Worm (Caenorhabditis elegans) whole organism, L4 larva: ENCODE measurements around the gene H06I04.6.

Experiments used
- F10B5.3 ChIP-seq: sonication (generic microtip); optimal IDR thresholded peaks from 2 replicates; lab custom pipeline; 2016; ENCODE audit warnings: mild to moderate bottlenecking, missing genetic modification characterization, missing compliant biosample characterization
- T26A8.4 ChIP-seq: fragments of 200-800 bp; sonication (Bioruptor generic); IDR thresholded peaks from 2 replicates; pipeline ENCODE4 v1.3.6; 2022; ENCODE audit warnings: missing genetic modification characterization, missing compliant biosample characterization
- Y105C5A.15 ChIP-seq: fragments of 200-800 bp; sonication (Bioruptor generic); IDR thresholded peaks from 2 replicates; pipeline ENCODE4 v1.3.6; 2022; ENCODE audit warnings: missing genetic modification characterization, missing compliant biosample characterization
- Y48G9A.11 ChIP-seq: fragments of 200-800 bp; sonication (Bioruptor generic); IDR thresholded peaks from 2 replicates; pipeline ENCODE4 v1.3.6; 2022; ENCODE audit warnings: missing genetic modification reagents, missing genetic modification characterization, missing compliant biosample characterization
- ZK546.5 ChIP-seq, 2 experiments: sonication (generic microtip); optimal IDR thresholded peaks; 2 replicates each; lab custom pipeline; 2017; ENCODE audit warnings: missing biosample characterization in 2 of 2, missing genetic modification characterization in 2 of 2
- aly-2 ChIP-seq: sonication (generic microtip); optimal IDR thresholded peaks from 2 replicates; lab custom pipeline; 2018; ENCODE audit warnings: missing biosample characterization, missing genetic modification characterization
- ama-1 ChIP-seq: fragments of 150-350 bp; optimal IDR thresholded peaks from 2 replicates; lab custom pipeline; 2014; ENCODE audit warnings: inconsistent platforms, mixed read lengths
- arid-1 ChIP-seq: fragments of 200-800 bp; sonication (Bioruptor generic); conservative IDR thresholded peaks from 2 replicates; pipeline ENCODE4 v1.3.6; 2022; ENCODE audit warnings: missing genetic modification reagents, missing genetic modification characterization, missing compliant biosample characterization
- ceh-20 ChIP-seq: fragments of 200-800 bp; sonication (Bioruptor generic); IDR thresholded peaks from 2 replicates; pipeline ENCODE4 v1.3.6; 2022; ENCODE audit warnings: missing genetic modification reagents, missing genetic modification characterization, missing compliant biosample characterization
- ceh-28 ChIP-seq: fragments of 150-350 bp; optimal IDR thresholded peaks from 2 replicates; lab custom pipeline; 2014; ENCODE audit warnings: missing biosample characterization, missing genetic modification reagents, missing genetic modification characterization
- ceh-32 ChIP-seq: sonication (generic microtip); optimal IDR thresholded peaks from 2 replicates; lab custom pipeline; 2016; ENCODE audit warnings: mild to moderate bottlenecking, missing genetic modification characterization, missing compliant biosample characterization; ENCODE audit not compliant: poor library complexity
- daf-12 ChIP-seq: fragments of 150-350 bp; optimal IDR thresholded peaks from 2 replicates; lab custom pipeline; 2014; ENCODE audit warnings: missing biosample characterization, missing genetic modification reagents, missing genetic modification characterization
- dmd-6 ChIP-seq: fragments of 200-800 bp; sonication (Bioruptor generic); IDR thresholded peaks from 2 replicates; pipeline ENCODE4 v1.3.6; 2022; ENCODE audit warnings: missing genetic modification reagents, missing genetic modification characterization, missing compliant biosample characterization
- duxl-1 ChIP-seq: sonication (generic microtip); optimal IDR thresholded peaks from 2 replicates; lab custom pipeline; 2016; ENCODE audit warnings: mild to moderate bottlenecking, missing genetic modification characterization, moderate library complexity, missing compliant biosample characterization; ENCODE audit not compliant: poor library complexity
- dve-1 ChIP-seq: sonication (generic microtip); optimal IDR thresholded peaks from 2 replicates; lab custom pipeline; 2017; ENCODE audit warnings: antibody characterized with exemption, mild to moderate bottlenecking, missing genetic modification characterization, missing compliant biosample characterization; ENCODE audit not compliant: insufficient read depth
- egl-43 ChIP-seq: fragments of 200-800 bp; sonication (Bioruptor generic); IDR thresholded peaks from 2 replicates; pipeline ENCODE4 v1.3.6; 2022; ENCODE audit warnings: missing genetic modification reagents, missing genetic modification characterization, missing compliant biosample characterization
- hlh-11 ChIP-seq: fragments of 200-800 bp; sonication (Bioruptor generic); optimal IDR thresholded peaks from 2 replicates; lab custom pipeline; 2018; ENCODE audit warnings: mild to moderate bottlenecking, missing genetic modification characterization, missing compliant biosample characterization
- jun-1 ChIP-seq: fragments of 150-350 bp; optimal IDR thresholded peaks from 2 replicates; lab custom pipeline; 2014; ENCODE audit warnings: missing biosample characterization, missing genetic modification reagents, missing genetic modification characterization
- lin-1 ChIP-seq: fragments of 200-800 bp; sonication (Bioruptor generic); IDR thresholded peaks from 2 replicates; pipeline ENCODE4 v1.3.6; 2022; ENCODE audit warnings: missing genetic modification reagents, missing genetic modification characterization, missing compliant biosample characterization
- lin-13 ChIP-seq: fragments of 150-350 bp; optimal IDR thresholded peaks from 2 replicates; lab custom pipeline; 2014; ENCODE audit warnings: missing biosample characterization, missing genetic modification reagents, missing genetic modification characterization
- lin-15B ChIP-seq: fragments of 150-350 bp; sonication (generic microtip); optimal IDR thresholded peaks from 3 replicates; lab custom pipeline; 2014; ENCODE audit warnings: missing biosample characterization, missing genetic modification characterization
- lin-38 ChIP-seq: fragments of 200-800 bp; sonication (Bioruptor generic); IDR thresholded peaks from 2 replicates; pipeline ENCODE4 v1.3.6; 2022; ENCODE audit warnings: missing genetic modification reagents, missing genetic modification characterization, missing compliant biosample characterization
- lin-39 ChIP-seq: fragments of 150-350 bp; optimal IDR thresholded peaks from 2 replicates; lab custom pipeline; 2014; ENCODE audit warnings: missing biosample characterization, missing genetic modification reagents, missing genetic modification characterization
- lir-3 ChIP-seq: sonication (generic microtip); optimal IDR thresholded peaks from 2 replicates; lab custom pipeline; 2016; ENCODE audit warnings: mild to moderate bottlenecking, missing genetic modification characterization, missing compliant biosample characterization
- lsy-2 ChIP-seq, 2 experiments: fragments of 150-350 bp in 1 of 2; sonication (generic microtip) in 1 of 2; optimal IDR thresholded peaks; 2 replicates each; lab custom pipeline; 2014 to 2017; ENCODE audit warnings: missing biosample characterization in 2 of 2, missing genetic modification characterization in 2 of 2
- madf-5 ChIP-seq, 2 experiments: fragments of 200-800 bp; sonication (Bioruptor generic); IDR thresholded peaks; 2 replicates each; pipeline ENCODE4 v1.3.6; 2022; ENCODE audit warnings: missing compliant biosample characterization in 2 of 2, missing genetic modification characterization in 2 of 2
- mdl-1 ChIP-seq, 2 experiments: fragments of 150-350 bp in 1 of 2; sonication (generic microtip) in 1 of 2; optimal IDR thresholded peaks; 2 replicates each; lab custom pipeline; 2014 to 2017; ENCODE audit warnings: missing biosample characterization in 2 of 2, missing genetic modification characterization in 2 of 2
- mes-2 ChIP-seq: sonication (generic microtip); optimal IDR thresholded peaks from 2 replicates; lab custom pipeline; 2016; ENCODE audit warnings: missing genotype, mild to moderate bottlenecking, missing genetic modification characterization, missing compliant biosample characterization; ENCODE audit not compliant: poor library complexity, severe bottlenecking
- nhr-102 ChIP-seq: sonication (generic microtip); optimal IDR thresholded peaks from 2 replicates; lab custom pipeline; 2016; ENCODE audit warnings: mild to moderate bottlenecking, missing genetic modification characterization, moderate library complexity, missing compliant biosample characterization
- nhr-11 ChIP-seq: fragments of 150-350 bp; optimal IDR thresholded peaks from 2 replicates; lab custom pipeline; 2014; ENCODE audit warnings: missing biosample characterization, missing genetic modification characterization
- nhr-25 ChIP-seq: sonication (generic microtip); optimal IDR thresholded peaks from 2 replicates; lab custom pipeline; 2017; ENCODE audit warnings: missing genetic modification characterization, mild to moderate bottlenecking, missing compliant biosample characterization, antibody characterized with exemption, moderate library complexity, borderline replicate concordance; ENCODE audit not compliant: insufficient read depth
- nhr-28 ChIP-seq: fragments of 150-350 bp; optimal IDR thresholded peaks from 2 replicates; lab custom pipeline; 2014; ENCODE audit warnings: missing biosample characterization, missing genetic modification characterization
- nhr-48 ChIP-seq: sonication (generic microtip); optimal IDR thresholded peaks from 2 replicates; lab custom pipeline; 2016; ENCODE audit warnings: mild to moderate bottlenecking, missing genetic modification characterization, missing compliant biosample characterization
- nhr-6 ChIP-seq: fragments of 150-350 bp; optimal IDR thresholded peaks from 2 replicates; lab custom pipeline; 2014; ENCODE audit warnings: missing biosample characterization, missing genetic modification characterization
- nhr-76 ChIP-seq: fragments of 150-350 bp; optimal IDR thresholded peaks from 2 replicates; lab custom pipeline; 2014; ENCODE audit warnings: missing biosample characterization, missing genetic modification characterization
- pha-4 ChIP-seq, 2 experiments: fragments of 150-350 bp in 1 of 2; fragments of 200-800 bp in 1 of 2; sonication (Bioruptor generic) in 1 of 2; IDR thresholded peaks in 1 of 2; optimal IDR thresholded peaks in 1 of 2; 2 replicates each; pipeline versions ENCODE4 v1.3.6 to Lab custom; 2014 to 2022; ENCODE audit warnings: missing genetic modification characterization in 2 of 2, missing genetic modification reagents in 2 of 2, missing biosample characterization in 1 of 2, missing compliant biosample characterization in 1 of 2
- saeg-2 ChIP-seq: fragments of 200-800 bp; sonication (Bioruptor generic); IDR thresholded peaks from 2 replicates; pipeline ENCODE4 v1.3.6; 2022; ENCODE audit warnings: missing genetic modification reagents, missing genetic modification characterization, missing compliant biosample characterization
- set-16 ChIP-seq: fragments of 200-800 bp; sonication (Bioruptor generic); IDR thresholded peaks from 2 replicates; pipeline ENCODE4 v1.3.6; 2022; ENCODE audit warnings: missing genetic modification reagents, missing genetic modification characterization, missing compliant biosample characterization
- snpc-4 ChIP-seq: fragments of 150-350 bp; optimal IDR thresholded peaks from 2 replicates; lab custom pipeline; 2014; ENCODE audit warnings: missing biosample characterization, missing genetic modification characterization
- spr-1 ChIP-seq: sonication (generic microtip); optimal IDR thresholded peaks from 2 replicates; lab custom pipeline; 2016; ENCODE audit warnings: mild to moderate bottlenecking, missing genetic modification characterization, missing compliant biosample characterization
- tag-97 ChIP-seq: fragments of 200-800 bp; sonication (Bioruptor generic); IDR thresholded peaks from 2 replicates; pipeline ENCODE4 v1.3.6; 2022; ENCODE audit warnings: missing genetic modification characterization, missing compliant biosample characterization
- tra-1 ChIP-seq: fragments of 200-800 bp; sonication (Bioruptor generic); IDR thresholded peaks from 2 replicates; pipeline ENCODE4 v1.3.6; 2022; ENCODE audit warnings: missing genetic modification reagents, missing genetic modification characterization, missing compliant biosample characterization
- unc-130 ChIP-seq: sonication (generic microtip); optimal IDR thresholded peaks from 2 replicates; lab custom pipeline; 2016; ENCODE audit warnings: missing genetic modification reagents, missing genetic modification characterization, missing compliant biosample characterization
- unc-39 ChIP-seq: sonication (generic microtip); optimal IDR thresholded peaks from 2 replicates; lab custom pipeline; 2017; ENCODE audit warnings: missing biosample characterization, missing genetic modification characterization
- unc-62 ChIP-seq, 3 experiments: fragments of 150-350 bp in 1 of 3; sonication (generic microtip); optimal IDR thresholded peaks in 2 of 3; peaks in 1 of 3; 1 replicate in 1 of 3; 2 replicates in 2 of 3; lab custom pipeline; 2014 to 2017; ENCODE audit warnings: missing biosample characterization in 3 of 3, missing genetic modification characterization in 3 of 3, missing genetic modification reagents in 3 of 3, missing genotype in 1 of 3
- zfp-2 ChIP-seq: sonication (generic microtip); optimal IDR thresholded peaks from 2 replicates; lab custom pipeline; 2016; ENCODE audit warnings: mild to moderate bottlenecking, missing genetic modification characterization, missing compliant biosample characterization
- zfp-3 ChIP-seq: fragments of 200-800 bp; sonication (Bioruptor generic); conservative IDR thresholded peaks from 2 replicates; pipeline ENCODE4 v1.3.6; 2022; ENCODE audit warnings: missing genetic modification reagents, missing genetic modification characterization, missing compliant biosample characterization

The H06I04.6 gene

DNA sequence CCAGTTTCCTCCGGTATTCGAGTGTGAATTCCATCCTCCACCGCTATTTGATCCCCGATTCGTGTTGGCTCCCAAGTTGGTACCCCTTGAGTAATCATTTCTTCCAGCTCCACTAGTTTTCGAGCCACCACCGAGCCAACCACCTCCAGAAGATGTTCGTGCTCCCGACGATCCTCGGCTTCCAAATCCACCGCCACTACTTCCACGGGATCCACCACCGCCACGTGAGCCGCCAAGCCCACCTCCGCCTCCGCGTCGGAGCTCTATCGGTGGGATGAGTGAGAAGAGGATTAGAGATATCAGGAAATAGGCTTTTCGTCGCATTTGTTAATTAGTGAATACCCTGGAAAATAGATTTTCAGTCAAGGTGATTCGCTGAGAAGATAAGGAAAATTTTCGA, at the start of gene H06I04.6:
Gene H06I04.6 (minus strand): TSS at position 345 of the 400 bp plus-strand sequence.
- TF ChIP-seq lin-1 (no peak), egl-43 (GFP tag; lab: Robert Waterston, UW) (0 out of 2 replicates have a peak, but pooled peaks have one; percentile 24), tag-97 (GFP tag; lab: Robert Waterston, UW) (no peak), pha-4 (GFP tag; IDR thresholded peaks at IDR 0.05; lab: Robert Waterston, UW) (no peak), pha-4 (tag; optimal IDR thresholded peaks at IDR 0.05; lab: Kevin White, UChicago) (no peak), lin-15B (tag; lab: Kevin White, UChicago) (no peak), lin-13 (no peak), F10B5.3 (tag; lab: Kevin White, UChicago) (no peak), set-16 (GFP tag; lab: Robert Waterston, UW) (peak; percentile 83), unc-130 (GFP tag; lab: Kevin White, UChicago) (no peak), nhr-6 (tag; lab: Kevin White, UChicago) (no peak), dmd-6 (GFP tag; lab: Robert Waterston, UW) (no peak), arid-1 (GFP tag; lab: Robert Waterston, UW) (no peak), nhr-76 (tag; lab: Kevin White, UChicago) (no peak), mdl-1 (tag; optimal IDR thresholded peaks at IDR 0.05; lab: Kevin White, UChicago) (no peak), nhr-25 (tag; lab: Kevin White, UChicago) (no peak), lir-3 (tag; lab: Kevin White, UChicago) (no peak), hlh-11 (tag; lab: Kevin White, UChicago) (no peak), nhr-11 (tag; lab: Kevin White, UChicago) (no peak), saeg-2 (GFP tag; lab: Robert Waterston, UW) (no peak), ceh-32 (no peak), lin-39 (no peak), ceh-20 (0 out of 2 replicates have a peak, but pooled peaks have one; percentile 20)

DNA sequence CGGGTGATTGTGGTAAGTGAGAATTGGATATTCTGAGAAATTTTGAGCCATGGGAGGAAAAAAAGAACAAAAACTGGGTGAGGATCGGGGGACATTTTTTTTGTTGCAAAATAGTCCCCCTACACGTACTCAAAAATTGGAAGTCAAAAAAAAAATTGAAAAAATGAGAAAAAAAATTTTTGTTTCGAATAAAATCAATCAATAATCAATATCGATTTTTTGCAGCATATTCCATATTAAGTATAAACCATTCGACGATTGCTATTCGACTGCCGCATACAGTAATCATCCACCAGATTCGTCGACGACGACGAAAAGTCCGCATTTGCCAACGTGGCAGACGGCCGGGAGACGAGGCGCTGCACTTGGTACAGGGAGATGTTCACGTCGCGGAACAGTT, 48.5 kb upstream of the H06I04.6 start:
- TF ChIP-seq ceh-28 = peak; percentile 27
- TF ChIP-seq jun-1 = no peak

DNA sequence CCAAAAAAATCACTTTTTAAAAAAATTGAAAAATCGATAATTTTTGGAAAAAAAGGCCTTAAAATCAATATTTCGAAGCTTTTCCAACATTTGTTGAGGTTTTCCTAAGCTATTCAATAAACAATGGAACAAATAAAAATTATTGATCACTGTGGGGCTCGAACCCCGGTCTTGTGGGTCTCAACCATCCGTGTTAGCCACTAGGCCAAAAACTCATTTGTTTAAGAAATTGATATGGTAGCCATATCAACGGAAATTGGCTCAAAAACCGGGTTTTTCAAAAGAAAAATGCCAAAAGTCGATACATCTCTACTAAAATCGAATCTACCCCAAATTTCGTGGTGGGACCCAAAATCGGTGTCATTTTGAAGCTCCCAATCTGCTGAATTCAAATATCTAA, 47.9 kb upstream of the H06I04.6 start:
- TF ChIP-seq duxl-1 (tag; lab: Kevin White, UChicago) (no peak), lin-38 (GFP tag; lab: Robert Waterston, UW) (peak; percentile 62), jun-1 (no peak), zfp-3 (GFP tag; lab: Robert Waterston, UW) (no peak), T26A8.4 (GFP tag; lab: Robert Waterston, UW) (peak; percentile 46; the same call in 1 of the 2 replicates), lin-15B (tag; lab: Kevin White, UChicago) (no peak), dve-1 (tag; lab: Kevin White, UChicago) (peak; percentile 31), tag-97 (GFP tag; lab: Robert Waterston, UW) (no peak), spr-1 (tag; lab: Kevin White, UChicago) (no peak), ama-1 (lab: Kevin White, UChicago) (no peak), unc-62 (GFP tag; optimal IDR thresholded peaks at IDR 0.05 in 1 of 2; lab: Kevin White, UChicago) (no peak), unc-62 (tag; optimal IDR thresholded peaks at IDR 0.05; lab: Kevin White, UChicago) (no peak), ZK546.5 (tag; optimal IDR thresholded peaks at IDR 0.05; lab: Kevin White, UChicago) (no peak), egl-43 (GFP tag; lab: Robert Waterston, UW) (0 out of 2 replicates have a peak, but pooled peaks have one; percentile 20), tra-1 (GFP tag; lab: Robert Waterston, UW) (no peak), aly-2 (tag; lab: Kevin White, UChicago) (no peak), nhr-102 (no peak), nhr-28 (no peak), unc-39 (no peak), Y48G9A.11 (peak; percentile 39; the same call in 1 of the 2 replicates), mdl-1 (tag; optimal IDR thresholded peaks at IDR 0.05; lab: Kevin White, UChicago) (no peak), mes-2 (peak; percentile 30), madf-5 (GFP tag; IDR thresholded peaks at IDR 0.05; lab: Robert Waterston, UW) (0 out of 4 replicates have a peak, but pooled peaks of 1 of the 2 experiments have one; percentile 7), daf-12 (tag; lab: Kevin White, UChicago) (no peak), zfp-2 (tag; lab: Kevin White, UChicago) (no peak), snpc-4 (tag; lab: Kevin White, UChicago) (no peak), nhr-48 (tag; lab: Kevin White, UChicago) (peak; percentile 22), lsy-2 (tag; optimal IDR thresholded peaks at IDR 0.05; lab: Kevin White, UChicago) (no peak), Y105C5A.15 (GFP tag; lab: Robert Waterston, UW) (no peak)
